Fruit fly (Drosophila melanogaster): Measurements from ENCODE around the gene stas.

DNA sequence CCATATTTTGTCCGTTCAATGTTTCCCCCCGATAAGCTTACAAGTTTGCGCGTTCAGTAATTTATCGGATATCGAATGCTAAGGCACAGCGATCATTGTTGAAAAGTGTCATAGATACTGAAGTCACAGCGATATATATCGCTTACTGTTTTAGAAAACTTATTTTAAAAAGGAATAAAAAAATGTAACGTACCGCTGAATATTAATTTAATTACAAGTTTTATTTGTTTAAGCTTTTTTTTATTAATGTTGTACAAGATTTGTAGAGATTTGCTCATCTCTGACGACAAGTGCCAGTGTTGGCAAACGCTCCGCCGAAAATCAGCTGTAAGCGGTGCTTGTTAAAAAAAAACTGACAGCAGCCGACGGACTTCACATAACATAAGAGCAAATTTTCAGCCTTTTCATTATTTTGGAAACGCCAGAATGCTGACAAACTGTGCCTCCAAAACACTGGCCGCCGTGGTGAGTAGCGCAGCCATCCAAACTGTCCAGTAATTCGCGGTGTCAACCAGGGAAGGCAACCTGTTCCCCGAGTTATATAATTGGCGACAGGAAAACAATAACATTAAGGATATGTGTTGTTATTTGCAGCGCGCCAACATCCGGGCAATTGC lies 4.4 kb upstream of the stas start, which contains the start of the genes corolla and ND-24:
- TF ChIP-seq OdsH (GFP tag; optimal IDR thresholded peaks at IDR 0.05) (peak; percentile 77), psq (GFP tag; optimal IDR thresholded peaks at IDR 0.05) (peak; percentile 72), Dif (GFP tag; optimal IDR thresholded peaks at IDR 0.05; ENCODE audit: partially characterized antibody) (no peak), brk (GFP tag; optimal IDR thresholded peaks at IDR 0.05) (no peak), h (GFP tag; optimal IDR thresholded peaks at IDR 0.05) (peak; percentile 87), CrebA (GFP tag; optimal IDR thresholded peaks at IDR 0.05; ENCODE audit: borderline replicate concordance) (no peak), HLH106 (tag; optimal IDR thresholded peaks at IDR 0.05) (peak; percentile 64), CG32264 (GFP tag; optimal IDR thresholded peaks at IDR 0.05) (peak; percentile 43), dmrt93B (GFP tag; optimal IDR thresholded peaks at IDR 0.05) (no peak), CG9705 (GFP tag; optimal IDR thresholded peaks at IDR 0.05) (peak; percentile 28), Dfd (GFP tag; optimal IDR thresholded peaks at IDR 0.05) (no peak), Myc (optimal IDR thresholded peaks at IDR 0.05) (peak; percentile 43), N (GFP tag; optimal IDR thresholded peaks at IDR 0.05) (no peak)
